Worm (Caenorhabditis elegans): ENCODE data around the gene spig-4.

Gene spig-4

ce11 chrV:14354258-14354877 is 47.7 kb upstream of the spig-4 start, which contains the start of gene Y49A3A.3 (continued):
- TF ChIP-seq efl-1 (optimal IDR thresholded peaks at IDR 0.05) (peak; percentile 9 to 32), efl-1 (GFP tag; optimal IDR thresholded peaks at IDR 0.05 in 1 of 2) (peak in 1 of 2 experiments; percentile 95), pax-3 (tag; optimal IDR thresholded peaks at IDR 0.05) (no peak), zag-1 (tag; optimal IDR thresholded peaks at IDR 0.05) (no peak), xbp-1 (tag; optimal IDR thresholded peaks at IDR 0.05) (no peak), blmp-1 (tag; optimal IDR thresholded peaks at IDR 0.05) (no peak), Y116A8C.19 (tag; optimal IDR thresholded peaks at IDR 0.05; ENCODE audit: borderline replicate concordance) (no peak), F16B12.6 (tag; optimal IDR thresholded peaks at IDR 0.05) (no peak), skn-1 (tag; optimal IDR thresholded peaks at IDR 0.05) (no peak), hlh-4 (tag; optimal IDR thresholded peaks at IDR 0.05) (no peak), unc-86 (tag; optimal IDR thresholded peaks at IDR 0.05) (no peak), nhr-71 (tag; optimal IDR thresholded peaks at IDR 0.05) (peak; percentile 60), fos-1 (tag; optimal IDR thresholded peaks at IDR 0.05) (no peak), sup-37 (GFP tag; optimal IDR thresholded peaks at IDR 0.05) (no peak), ceh-82 (tag; optimal IDR thresholded peaks at IDR 0.05) (no peak), lin-35 (GFP tag; optimal IDR thresholded peaks at IDR 0.05) (peak in 1 of 2 experiments; percentile 34), nhr-20 (tag; optimal IDR thresholded peaks at IDR 0.05) (peak; percentile 15), alr-1 (tag; optimal IDR thresholded peaks at IDR 0.05; ENCODE audit: borderline replicate concordance) (no peak), ceh-63 (GFP tag; optimal IDR thresholded peaks at IDR 0.05) (no peak), nhr-28 (tag; optimal IDR thresholded peaks at IDR 0.05) (no peak), vab-15 (tag; optimal IDR thresholded peaks at IDR 0.05) (no peak), ceh-8 (GFP tag; optimal IDR thresholded peaks at IDR 0.05) (no peak), nhr-47 (tag; optimal IDR thresholded peaks at IDR 0.05) (peak; percentile 20), snpc-4 (tag; optimal IDR thresholded peaks at IDR 0.05) (no peak), nhr-90 (tag; optimal IDR thresholded peaks at IDR 0.05; ENCODE audit: poor library complexity) (peak; percentile 67), fkh-4 (tag; optimal IDR thresholded peaks at IDR 0.05; ENCODE audit: borderline replicate concordance) (no peak), unc-30 (tag; optimal IDR thresholded peaks at IDR 0.05) (no peak), aly-2 (tag; optimal IDR thresholded peaks at IDR 0.05) (peak; percentile 98), lin-39 (tag; optimal IDR thresholded peaks at IDR 0.05) (no peak), tbx-2 (tag; optimal IDR thresholded peaks at IDR 0.05) (no peak), snu-23 (GFP tag; optimal IDR thresholded peaks at IDR 0.05) (peak; percentile 10)

ce11 chrV:14352032-14352431 is 45.4 kb upstream of the spig-4 start:
- TF ChIP-seq ceh-88 (GFP tag; IDR thresholded peaks at IDR 0.05) = no peak
- no peak for TF ChIP-seq ceh-63 (GFP tag; optimal IDR thresholded peaks at IDR 0.05)
- no peak for TF ChIP-seq zag-1 (tag; optimal IDR thresholded peaks at IDR 0.05)
- no peak for TF ChIP-seq hlh-4 (tag; optimal IDR thresholded peaks at IDR 0.05)
- no peak for TF ChIP-seq fkh-10 (GFP tag; optimal IDR thresholded peaks at IDR 0.05)
- TF ChIP-seq unc-86 (tag; optimal IDR thresholded peaks at IDR 0.05) = no peak
- no peak for TF ChIP-seq grh-1 (GFP tag; IDR thresholded peaks at IDR 0.05)
- no peak for TF ChIP-seq unc-62 (GFP tag; optimal IDR thresholded peaks at IDR 0.05)
- no peak for TF ChIP-seq nhr-19 (GFP tag; conservative IDR thresholded peaks at IDR 0.05)
- TF ChIP-seq pax-3 (tag; optimal IDR thresholded peaks at IDR 0.05) = no peak
- TF ChIP-seq nhr-11 (tag; optimal IDR thresholded peaks at IDR 0.05) = no peak
- no peak for TF ChIP-seq fkh-4 (tag; optimal IDR thresholded peaks at IDR 0.05; ENCODE audit: borderline replicate concordance)
- TF ChIP-seq lin-15B (tag; optimal IDR thresholded peaks at IDR 0.05) = no peak
- no peak for TF ChIP-seq nhr-90 (tag; optimal IDR thresholded peaks at IDR 0.05; ENCODE audit: poor library complexity)
- no peak for TF ChIP-seq aly-2 (tag; optimal IDR thresholded peaks at IDR 0.05)

DNA sequence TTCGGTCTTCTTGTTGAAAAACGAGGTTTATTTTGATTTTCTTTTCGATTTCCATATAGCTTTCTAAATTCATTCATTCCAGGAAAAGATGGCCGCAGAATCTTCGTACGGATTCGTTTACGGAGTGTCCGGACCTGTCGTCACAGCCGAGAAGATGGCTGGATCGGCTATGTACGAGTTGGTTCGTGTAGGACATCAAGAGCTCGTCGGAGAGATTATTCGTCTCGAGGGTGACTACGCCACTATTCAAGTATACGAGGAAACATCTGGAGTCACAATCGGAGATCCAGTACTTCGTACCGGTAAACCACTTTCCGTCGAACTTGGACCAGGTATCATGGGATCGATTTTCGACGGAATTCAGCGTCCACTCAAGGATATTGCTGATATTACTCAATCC is 45.0 kb upstream of the spig-4 start, which contains the start of gene vha-13:
vha-13 (plus strand) TSS at position 81 of the 400 bp plus-strand sequence.
- TF ChIP-seq efl-1 (optimal IDR thresholded peaks at IDR 0.05) (no peak), efl-1 (GFP tag; optimal IDR thresholded peaks at IDR 0.05 in 1 of 2) (peak in 1 of 2 experiments; percentile 65), nhr-77 (tag; optimal IDR thresholded peaks at IDR 0.05) (no peak), nhr-85 (tag) (peak; percentile 42), sup-37 (GFP tag; optimal IDR thresholded peaks at IDR 0.05) (no peak)

Data from whole organism, L1 larva.